Worm (Caenorhabditis elegans) whole organism, mixed stage, embryonic: ENCODE measurements around the gene C08F11.10.

Experiments
- M03D4.4 ChIP-seq: sonication (generic microtip); optimal IDR thresholded peaks from 2 replicates; lab custom pipeline; 2017; ENCODE audit warnings: mild to moderate bottlenecking, missing genetic modification characterization, missing compliant biosample characterization
- bed-3 ChIP-seq: fragments of 200-800 bp; sonication (Bioruptor generic); optimal IDR thresholded peaks from 3 replicates; lab custom pipeline; 2018; ENCODE audit warnings: mild to moderate bottlenecking, missing genetic modification characterization, moderate library complexity, missing compliant biosample characterization
- blmp-1 ChIP-seq: fragments of 150-350 bp; optimal IDR thresholded peaks from 2 replicates; lab custom pipeline; 2014; ENCODE audit warnings: missing biosample characterization, missing genetic modification characterization
- ceh-39 ChIP-seq: fragments of 150-350 bp; optimal IDR thresholded peaks from 2 replicates; lab custom pipeline; 2014; ENCODE audit warnings: missing biosample characterization, missing genetic modification characterization
- ceh-43 ChIP-seq: fragments of 200-800 bp; sonication (Bioruptor generic); optimal IDR thresholded peaks from 2 replicates; lab custom pipeline; 2018; ENCODE audit warnings: mild to moderate bottlenecking, missing genetic modification characterization, moderate library complexity, missing compliant biosample characterization
- ceh-83 ChIP-seq: fragments of 200-800 bp; sonication (Bioruptor generic); optimal IDR thresholded peaks from 2 replicates; lab custom pipeline; 2018; ENCODE audit warnings: mild to moderate bottlenecking, missing genetic modification characterization, missing compliant biosample characterization
- ces-1 ChIP-seq: fragments of 150-350 bp; optimal IDR thresholded peaks from 2 replicates; lab custom pipeline; 2014; ENCODE audit warnings: missing biosample characterization, missing genetic modification reagents, missing genetic modification characterization
- cnd-1 ChIP-seq: fragments of 200-800 bp; sonication (Bioruptor generic); optimal IDR thresholded peaks from 2 replicates; lab custom pipeline; 2018; ENCODE audit warnings: mild to moderate bottlenecking, missing genetic modification characterization, missing compliant biosample characterization
- drap-1 ChIP-seq: fragments of 200-800 bp; sonication (Bioruptor generic); optimal IDR thresholded peaks from 3 replicates; lab custom pipeline; 2018; ENCODE audit warnings: mild to moderate bottlenecking, missing genetic modification characterization, missing compliant biosample characterization
- elt-1 ChIP-seq: sonication (generic microtip); optimal IDR thresholded peaks from 2 replicates; lab custom pipeline; 2017; ENCODE audit warnings: missing genetic modification characterization, mild to moderate bottlenecking, missing compliant biosample characterization, antibody characterized with exemption, moderate library complexity, borderline replicate concordance; ENCODE audit not compliant: insufficient read depth
- elt-3 ChIP-seq: fragments of 150-350 bp; optimal IDR thresholded peaks from 2 replicates; lab custom pipeline; 2014; ENCODE audit warnings: missing biosample characterization, missing genetic modification characterization
- flh-1 ChIP-seq: fragments of 200-800 bp; sonication (Bioruptor generic); optimal IDR thresholded peaks from 2 replicates; lab custom pipeline; 2018; ENCODE audit warnings: mild to moderate bottlenecking, missing genetic modification characterization, moderate library complexity, missing compliant biosample characterization
- ham-2 ChIP-seq: fragments of 200-800 bp; sonication (Bioruptor generic); optimal IDR thresholded peaks from 2 replicates; lab custom pipeline; 2018; ENCODE audit warnings: mild to moderate bottlenecking, missing genetic modification characterization, missing compliant biosample characterization
- hlh-1 ChIP-seq: fragments of 150-350 bp; optimal IDR thresholded peaks from 2 replicates; lab custom pipeline; 2014; ENCODE audit warnings: missing biosample characterization, missing genetic modification reagents, missing genetic modification characterization
- lin-13 ChIP-seq: fragments of 150-350 bp; optimal IDR thresholded peaks from 2 replicates; lab custom pipeline; 2014; ENCODE audit warnings: missing biosample characterization, missing genetic modification characterization
- lin-32 ChIP-seq: fragments of 200-800 bp; sonication (Bioruptor generic); optimal IDR thresholded peaks from 2 replicates; lab custom pipeline; 2018; ENCODE audit warnings: mild to moderate bottlenecking, missing genetic modification characterization, missing compliant biosample characterization
- lsy-2 ChIP-seq: fragments of 150-350 bp; optimal IDR thresholded peaks from 2 replicates; lab custom pipeline; 2014; ENCODE audit warnings: missing biosample characterization, missing genetic modification characterization
- mab-5 ChIP-seq: fragments of 150-350 bp; optimal IDR thresholded peaks from 2 replicates; lab custom pipeline; 2014; ENCODE audit warnings: missing biosample characterization, missing genetic modification characterization
- mep-1 ChIP-seq: fragments of 150-350 bp; optimal IDR thresholded peaks from 2 replicates; lab custom pipeline; 2017; ENCODE audit warnings: missing biosample characterization, missing genetic modification reagents, missing genetic modification characterization, inconsistent platforms
- mls-2 ChIP-seq: sonication (generic microtip); optimal IDR thresholded peaks from 2 replicates; lab custom pipeline; 2016; ENCODE audit warnings: mild to moderate bottlenecking, missing genetic modification characterization, moderate library complexity, missing compliant biosample characterization
- nhr-12 ChIP-seq: fragments of 150-350 bp; optimal IDR thresholded peaks from 2 replicates; lab custom pipeline; 2014; ENCODE audit warnings: missing biosample characterization, missing genetic modification characterization
- nhr-2 ChIP-seq: fragments of 150-350 bp; optimal IDR thresholded peaks from 2 replicates; lab custom pipeline; 2014; ENCODE audit warnings: missing biosample characterization, missing genetic modification characterization
- nhr-237 ChIP-seq: fragments of 150-350 bp; optimal IDR thresholded peaks from 2 replicates; lab custom pipeline; 2014; ENCODE audit warnings: missing biosample characterization, missing genetic modification characterization
- nhr-28 ChIP-seq: fragments of 150-350 bp; optimal IDR thresholded peaks from 2 replicates; lab custom pipeline; 2014; ENCODE audit warnings: missing biosample characterization, missing genetic modification characterization
- nhr-76 ChIP-seq: sonication (generic microtip); optimal IDR thresholded peaks from 2 replicates; lab custom pipeline; 2017; ENCODE audit warnings: missing biosample characterization, missing genetic modification characterization
- pha-4 ChIP-seq: fragments of 150-350 bp; optimal IDR thresholded peaks from 2 replicates; lab custom pipeline; 2018; ENCODE audit warnings: missing biosample characterization, missing genetic modification reagents, missing genetic modification characterization
- sem-2 ChIP-seq: fragments of 200-800 bp; sonication (Bioruptor generic); optimal IDR thresholded peaks from 2 replicates; lab custom pipeline; 2018; ENCODE audit warnings: mild to moderate bottlenecking, missing genetic modification characterization, missing compliant biosample characterization
- snpc-4 ChIP-seq: fragments of 150-350 bp; optimal IDR thresholded peaks from 2 replicates; lab custom pipeline; 2014; ENCODE audit warnings: missing biosample characterization, missing genetic modification characterization
- sptf-1 ChIP-seq: sonication (generic microtip); optimal IDR thresholded peaks from 2 replicates; lab custom pipeline; 2017; ENCODE audit warnings: mild to moderate bottlenecking, missing genetic modification characterization, moderate library complexity, missing compliant biosample characterization
- tbx-8 ChIP-seq: fragments of 200-800 bp; sonication (Bioruptor generic); optimal IDR thresholded peaks from 2 replicates; lab custom pipeline; 2018; ENCODE audit warnings: mild to moderate bottlenecking, missing genetic modification characterization, moderate library complexity, missing compliant biosample characterization
- unc-120 ChIP-seq: sonication (generic microtip); optimal IDR thresholded peaks from 2 replicates; lab custom pipeline; 2017; ENCODE audit warnings: missing genetic modification characterization, missing compliant biosample characterization; ENCODE audit not compliant: poor library complexity, severe bottlenecking
- unc-39 ChIP-seq: fragments of 150-350 bp; optimal IDR thresholded peaks from 2 replicates; lab custom pipeline; 2014; ENCODE audit warnings: missing biosample characterization, missing genetic modification characterization
- unc-62 ChIP-seq: fragments of 150-350 bp; optimal IDR thresholded peaks from 2 replicates; lab custom pipeline; 2014; ENCODE audit warnings: missing biosample characterization, missing genetic modification reagents, missing genetic modification characterization
- zip-8 ChIP-seq: fragments of 150-350 bp; optimal IDR thresholded peaks from 2 replicates; lab custom pipeline; 2014; ENCODE audit warnings: missing biosample characterization, missing genetic modification characterization
- ztf-11 ChIP-seq: fragments of 150-350 bp; optimal IDR thresholded peaks from 2 replicates; lab custom pipeline; 2014; ENCODE audit warnings: missing biosample characterization, missing genetic modification characterization

C08F11.10 gene

DNA sequence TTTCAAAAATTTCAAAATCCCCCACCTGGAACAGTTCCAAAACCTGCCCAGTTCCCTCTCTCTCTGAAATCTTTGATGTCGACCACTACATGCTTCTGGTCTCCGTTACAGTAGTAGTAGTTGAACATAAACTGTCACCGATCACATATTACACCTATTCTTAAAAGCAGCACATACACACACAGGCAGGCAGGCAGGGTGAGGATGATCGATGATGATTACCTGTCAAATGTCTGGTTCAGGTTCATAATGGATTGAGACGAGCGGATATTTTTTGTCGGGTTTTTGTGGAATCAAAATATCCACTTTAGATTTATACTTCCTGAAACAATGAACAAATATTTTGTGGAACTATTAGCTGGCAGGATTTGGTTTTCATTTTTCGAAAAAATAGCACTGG lies 45.0 kb upstream of the C08F11.10 start:
- peak; percentile 98 for TF ChIP-seq unc-62 (GFP tag; lab: Kevin White, UChicago)
- no peak for TF ChIP-seq lin-13 (tag; lab: Kevin White, UChicago)

DNA sequence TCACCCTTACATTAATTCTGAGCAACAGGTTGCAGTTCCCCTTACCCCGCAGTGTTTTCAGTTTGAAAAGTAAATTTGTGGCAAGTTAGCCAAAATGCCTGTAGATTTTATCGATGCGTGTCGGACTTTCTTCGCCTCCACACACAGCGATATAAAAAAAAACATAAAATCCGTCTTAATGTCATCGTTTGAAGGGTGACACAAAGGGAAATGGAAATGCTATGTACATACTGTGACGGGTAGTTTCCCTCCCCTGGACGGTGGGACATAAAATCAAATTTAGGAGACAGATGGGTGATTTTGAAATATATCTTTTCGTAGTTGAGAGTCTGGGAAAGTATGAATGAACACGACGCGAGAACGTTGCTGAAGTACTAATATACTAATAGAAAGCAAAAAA lies 43.5 kb upstream of the C08F11.10 start:
- TF ChIP-seq ceh-83 (GFP tag; lab: Kevin White, UChicago) (no peak), ceh-39 (tag; lab: Kevin White, UChicago) (no peak), snpc-4 (no peak), bed-3 (no peak), sptf-1 (tag; lab: Kevin White, UChicago) (no peak), lin-32 (GFP tag; lab: Kevin White, UChicago) (no peak), cnd-1 (tag; lab: Kevin White, UChicago) (no peak), nhr-28 (tag; lab: Kevin White, UChicago) (no peak), pha-4 (tag; lab: Kevin White, UChicago) (no peak), ztf-11 (tag; lab: Kevin White, UChicago) (no peak), mep-1 (no peak), ceh-43 (GFP tag; lab: Kevin White, UChicago) (no peak), tbx-8 (no peak), nhr-2 (tag; lab: Kevin White, UChicago) (no peak), zip-8 (tag; lab: Kevin White, UChicago) (no peak), hlh-1 (tag; lab: Kevin White, UChicago) (no peak), flh-1 (GFP tag; lab: Kevin White, UChicago) (no peak), drap-1 (GFP tag; lab: Kevin White, UChicago) (no peak)

DNA sequence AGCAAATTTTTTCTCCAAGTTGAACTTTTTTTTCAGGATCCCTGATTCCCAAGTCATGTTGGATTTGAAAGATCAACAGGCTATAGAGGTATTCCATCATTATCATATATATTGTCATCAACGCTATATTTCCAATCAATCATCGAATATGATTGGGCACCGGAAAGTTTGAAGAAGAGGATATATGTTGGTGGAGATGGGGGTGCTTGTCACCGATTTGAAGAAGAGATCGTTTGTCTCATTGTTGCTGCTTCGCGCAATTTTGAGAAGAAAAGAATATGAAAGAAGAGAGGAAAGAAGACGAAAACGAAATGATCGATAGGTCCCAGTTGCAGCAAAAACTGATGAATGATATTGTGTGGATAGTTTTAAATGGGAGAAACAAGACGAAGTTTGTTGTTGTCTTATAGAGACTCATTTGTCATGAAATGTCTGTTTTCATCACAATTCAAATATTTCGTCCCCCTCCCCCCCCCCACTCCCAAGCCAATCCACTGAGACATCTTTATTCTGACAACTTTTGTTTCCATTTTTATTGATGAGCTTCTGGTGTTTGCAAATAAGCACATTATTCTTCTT lies 40.4 kb upstream of the C08F11.10 start, which contains the start of gene T23G4.2:
Gene T23G4.2, minus strand, starts transcription at position 255 of the 579 bp plus-strand sequence.
- no peak for TF ChIP-seq snpc-4
- TF ChIP-seq tbx-8, result no peak
- peak; percentile 87 for TF ChIP-seq unc-62 (GFP tag; lab: Kevin White, UChicago)
- TF ChIP-seq lin-32 (GFP tag; lab: Kevin White, UChicago), result no peak
- TF ChIP-seq ces-1 (GFP tag; lab: Kevin White, UChicago), result no peak
- TF ChIP-seq sem-2 (GFP tag; lab: Kevin White, UChicago), result no peak
- TF ChIP-seq, all 35 proteins: peak for 1

DNA sequence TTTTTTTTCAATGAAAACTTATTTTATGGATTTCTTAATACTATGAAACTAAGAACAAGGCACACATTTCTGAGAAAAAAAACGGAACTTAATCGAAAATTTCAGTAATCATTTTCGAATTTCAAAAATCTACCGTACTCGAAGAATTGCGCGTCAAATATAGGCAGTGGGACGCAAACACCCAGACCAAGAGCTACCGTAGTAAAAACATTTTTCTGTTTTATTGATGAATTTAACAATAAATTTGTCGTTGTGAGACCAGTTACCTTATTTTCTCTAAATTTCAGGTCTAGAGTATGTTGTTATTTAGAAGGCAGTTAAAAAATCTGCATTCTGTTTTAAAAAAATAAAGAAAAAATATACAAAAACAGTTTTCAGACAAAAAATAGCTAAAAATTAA lies 38.6 kb upstream of the C08F11.10 start:
- TF ChIP-seq mab-5 (tag; lab: Kevin White, UChicago) (no peak), zip-8 (tag; lab: Kevin White, UChicago) (no peak), ceh-39 (tag; lab: Kevin White, UChicago) (no peak), nhr-28 (tag; lab: Kevin White, UChicago) (no peak), elt-3 (tag; lab: Kevin White, UChicago) (no peak), hlh-1 (tag; lab: Kevin White, UChicago) (no peak), ceh-43 (GFP tag; lab: Kevin White, UChicago) (no peak), ces-1 (GFP tag; lab: Kevin White, UChicago) (no peak), unc-120 (tag; lab: Kevin White, UChicago) (no peak), lin-13 (tag; lab: Kevin White, UChicago) (no peak), blmp-1 (tag; lab: Kevin White, UChicago) (no peak), unc-39 (tag; lab: Kevin White, UChicago) (no peak), snpc-4 (no peak), nhr-2 (tag; lab: Kevin White, UChicago) (no peak), cnd-1 (tag; lab: Kevin White, UChicago) (no peak), elt-1 (tag; lab: Kevin White, UChicago) (no peak), nhr-76 (tag; lab: Kevin White, UChicago) (no peak), mep-1 (no peak), nhr-237 (tag; lab: Kevin White, UChicago) (no peak), ham-2 (GFP tag; lab: Kevin White, UChicago) (no peak)

DNA sequence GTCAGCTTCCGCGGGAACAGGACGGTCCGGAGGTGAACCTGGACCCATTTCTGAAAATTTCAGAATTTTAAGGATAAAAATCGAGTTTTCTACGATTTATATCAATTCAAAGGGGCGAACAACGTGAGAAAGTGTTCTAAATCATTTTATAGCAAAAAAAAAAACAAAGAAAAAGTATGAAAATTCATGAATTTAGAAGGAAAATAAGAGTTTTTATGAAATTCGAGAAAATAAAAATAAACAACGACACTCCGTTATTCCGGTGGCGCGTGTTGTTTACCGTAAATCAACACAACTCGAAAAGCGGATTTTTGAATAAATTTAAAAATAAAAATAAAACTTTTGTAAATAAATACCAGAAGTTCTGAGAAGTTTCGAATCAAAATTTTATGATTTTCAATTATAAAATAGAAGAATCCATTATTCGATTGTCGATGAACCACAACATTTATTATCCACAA lies 38.0 kb upstream of the C08F11.10 start, which contains the start of gene nyn-1:
Gene nyn-1, minus strand, starts transcription at position 51 of the 461 bp plus-strand sequence.
- no peak for TF ChIP-seq nhr-12 (tag; lab: Kevin White, UChicago)
- no peak for TF ChIP-seq ceh-39 (tag; lab: Kevin White, UChicago)
- no peak for TF ChIP-seq ceh-83 (GFP tag; lab: Kevin White, UChicago)
- TF ChIP-seq mls-2, result no peak
- TF ChIP-seq zip-8 (tag; lab: Kevin White, UChicago), result no peak
- no peak for TF ChIP-seq sem-2 (GFP tag; lab: Kevin White, UChicago)
- TF ChIP-seq cnd-1 (tag; lab: Kevin White, UChicago), result no peak
- no peak for TF ChIP-seq unc-39 (tag; lab: Kevin White, UChicago)
- TF ChIP-seq M03D4.4, result no peak
- TF ChIP-seq ces-1 (GFP tag; lab: Kevin White, UChicago), result no peak
- TF ChIP-seq nhr-2 (tag; lab: Kevin White, UChicago), result no peak
- no peak for TF ChIP-seq lsy-2 (tag; lab: Kevin White, UChicago)
- TF ChIP-seq blmp-1 (tag; lab: Kevin White, UChicago), result no peak
- TF ChIP-seq unc-62 (GFP tag; lab: Kevin White, UChicago), result no peak
- no peak for TF ChIP-seq sptf-1 (tag; lab: Kevin White, UChicago)
